Fruit fly (Drosophila melanogaster) whole organism, prepupa: ENCODE data around the gene CG15155.
A peak's percentile ranks its signal among the peaks of the same experiment; 100 is the strongest.

ENCODE experiments used
- CG10631 ChIP-seq: fragments of 200-800 bp; sonication (Bioruptor generic); optimal IDR thresholded peaks from 2 replicates; lab custom pipeline; 2016; ENCODE audit warnings: missing biosample characterization, missing genetic modification characterization
- CG11294 ChIP-seq: fragments of 200-800 bp; sonication (Bioruptor generic); IDR thresholded peaks from 2 replicates; pipeline ENCODE4 v1.3.6; 2022; ENCODE audit warnings: missing biosample characterization, missing genetic modification characterization
- CG11762 ChIP-seq: fragments of 200-800 bp; sonication (Bioruptor generic); optimal IDR thresholded peaks from 3 replicates; lab custom pipeline; 2016; ENCODE audit warnings: missing biosample characterization, missing genetic modification characterization; ENCODE audit not compliant: insufficient read depth
- CG15336 ChIP-seq: fragments of 200-800 bp; sonication (Bioruptor generic); IDR thresholded peaks from 2 replicates; pipeline ENCODE4 v1.3.6; 2022; ENCODE audit warnings: missing biosample characterization, missing genetic modification characterization
- CG1621 ChIP-seq: fragments of 200-800 bp; sonication (Bioruptor generic); optimal IDR thresholded peaks from 3 replicates; lab custom pipeline; 2018; ENCODE audit warnings: missing biosample characterization, mild to moderate bottlenecking, missing genetic modification characterization
- CG16779 ChIP-seq: fragments of 200-800 bp; sonication (Bioruptor generic); optimal IDR thresholded peaks from 3 replicates; lab custom pipeline; 2017; ENCODE audit warnings: missing biosample characterization, mild to moderate bottlenecking, missing genetic modification characterization
- CG3032 ChIP-seq: fragments of 200-800 bp; optimal IDR thresholded peaks from 2 replicates; lab custom pipeline; 2019; ENCODE audit warnings: missing biosample characterization, mild to moderate bottlenecking, missing genetic modification characterization, moderate library complexity
- CG31627 ChIP-seq: fragments of 200-800 bp; sonication (Bioruptor generic); optimal IDR thresholded peaks from 3 replicates; lab custom pipeline; 2016; ENCODE audit warnings: missing biosample characterization, missing genetic modification characterization
- CG32006 ChIP-seq: fragments of 200-800 bp; sonication (Bioruptor generic); optimal IDR thresholded peaks from 3 replicates; lab custom pipeline; 2017; ENCODE audit warnings: missing biosample characterization, mild to moderate bottlenecking, missing genetic modification characterization
- CG3919 ChIP-seq: fragments of 200-800 bp; sonication (Bioruptor generic); optimal IDR thresholded peaks from 3 replicates; lab custom pipeline; 2016; ENCODE audit warnings: missing biosample characterization, missing genetic modification characterization
- CG4318 ChIP-seq: fragments of 200-800 bp; sonication (Bioruptor generic); optimal IDR thresholded peaks from 3 replicates; lab custom pipeline; 2017; ENCODE audit warnings: missing biosample characterization, mild to moderate bottlenecking, missing genetic modification characterization
- CG6163 ChIP-seq: fragments of 200-800 bp; sonication (Bioruptor generic); IDR thresholded peaks from 3 replicates; pipeline ENCODE4 v1.3.6; 2022; ENCODE audit warnings: missing biosample characterization, missing genetic modification characterization
- CG6276 ChIP-seq: fragments of 200-800 bp; sonication (Bioruptor generic); optimal IDR thresholded peaks from 2 replicates; lab custom pipeline; 2017; ENCODE audit warnings: missing biosample characterization, mild to moderate bottlenecking, missing genetic modification characterization
- CG6792 ChIP-seq: fragments of 200-800 bp; sonication (Bioruptor generic); optimal IDR thresholded peaks from 3 replicates; lab custom pipeline; 2016; ENCODE audit warnings: missing biosample characterization, missing genetic modification characterization
- CG6808 ChIP-seq: fragments of 200-800 bp; sonication (Bioruptor generic); optimal IDR thresholded peaks from 3 replicates; lab custom pipeline; 2017; ENCODE audit warnings: missing biosample characterization, missing genetic modification characterization, mild to moderate bottlenecking, moderate library complexity, missing genetic modification reagents
- CG8119 ChIP-seq: fragments of 200-800 bp; sonication (Bioruptor generic); IDR thresholded peaks from 3 replicates; pipeline ENCODE4 v1.3.6; 2022; ENCODE audit warnings: missing biosample characterization, missing genetic modification characterization
- Eip75B ChIP-seq: fragments of 200-800 bp; sonication (Bioruptor generic); optimal IDR thresholded peaks from 3 replicates; lab custom pipeline; 2016; ENCODE audit warnings: missing biosample characterization, missing genetic modification characterization
- Eip78C ChIP-seq: fragments of 200-800 bp; sonication (Bioruptor generic); peaks from one replicate; lab custom pipeline; 2016; ENCODE audit warnings: missing biosample characterization, missing genetic modification characterization
- Ets96B ChIP-seq: fragments of 200-800 bp; optimal IDR thresholded peaks from 2 replicates; lab custom pipeline; 2019; ENCODE audit warnings: missing biosample characterization, mild to moderate bottlenecking, missing genetic modification characterization, moderate library complexity
- Gug ChIP-seq: fragments of 200-800 bp; sonication (Bioruptor generic); IDR thresholded peaks from 2 replicates; pipeline ENCODE4 v1.3.6; 2022; ENCODE audit warnings: missing biosample characterization, missing genetic modification characterization
- Hr38 ChIP-seq: sonication (Bioruptor generic); optimal IDR thresholded peaks from 2 replicates; lab custom pipeline; 2016; ENCODE audit warnings: missing biosample characterization, missing genetic modification characterization
- Hr39 ChIP-seq: fragments of 200-800 bp; sonication (Bioruptor generic); optimal IDR thresholded peaks from 2 replicates; lab custom pipeline; 2016; ENCODE audit warnings: missing biosample characterization, missing genetic modification characterization
- Hr4 ChIP-seq: fragments of 200-800 bp; sonication (Bioruptor generic); optimal IDR thresholded peaks from 3 replicates; lab custom pipeline; 2016; ENCODE audit warnings: missing biosample characterization, missing genetic modification characterization
- Lpt ChIP-seq: fragments of 200-800 bp; sonication (Bioruptor generic); optimal IDR thresholded peaks from 3 replicates; lab custom pipeline; 2016; ENCODE audit warnings: missing biosample characterization, missing genetic modification characterization
- Met ChIP-seq: fragments of 200-800 bp; sonication (Bioruptor generic); optimal IDR thresholded peaks from 3 replicates; lab custom pipeline; 2016; ENCODE audit warnings: missing biosample characterization, missing genetic modification characterization
- Sox102F ChIP-seq: fragments of 200-800 bp; sonication (Bioruptor generic); optimal IDR thresholded peaks from 2 replicates; lab custom pipeline; 2016; ENCODE audit warnings: missing biosample characterization, mild to moderate bottlenecking, missing genetic modification characterization
- Sox14 ChIP-seq: fragments of 200-800 bp; sonication (Bioruptor generic); optimal IDR thresholded peaks from 3 replicates; lab custom pipeline; 2016; ENCODE audit warnings: missing biosample characterization, missing genetic modification characterization
- Sox15 ChIP-seq: fragments of 200-800 bp; sonication (Bioruptor generic); optimal IDR thresholded peaks from 3 replicates; lab custom pipeline; 2016; ENCODE audit warnings: missing biosample characterization, missing genetic modification characterization
- achi ChIP-seq: fragments of 200-800 bp; sonication (Bioruptor generic); optimal IDR thresholded peaks from 3 replicates; lab custom pipeline; 2016; ENCODE audit warnings: missing biosample characterization, missing genetic modification characterization
- cyc ChIP-seq: fragments of 200-800 bp; sonication (Bioruptor generic); optimal IDR thresholded peaks from 3 replicates; lab custom pipeline; 2016; ENCODE audit warnings: missing biosample characterization, missing genetic modification characterization
- dac ChIP-seq: fragments of 200-800 bp; sonication (Bioruptor generic); optimal IDR thresholded peaks from 2 replicates; lab custom pipeline; 2017; ENCODE audit warnings: missing biosample characterization, mild to moderate bottlenecking, missing genetic modification characterization
- dsx ChIP-seq: fragments of 200-800 bp; optimal IDR thresholded peaks from 3 replicates; lab custom pipeline; 2019; ENCODE audit warnings: missing biosample characterization, mild to moderate bottlenecking, missing genetic modification characterization, moderate library complexity; ENCODE audit not compliant: poor library complexity, severe bottlenecking
- fd59A ChIP-seq: fragments of 200-800 bp; sonication (Bioruptor generic); optimal IDR thresholded peaks from 2 replicates; lab custom pipeline; 2017; ENCODE audit warnings: missing biosample characterization, mild to moderate bottlenecking, missing genetic modification characterization, missing genetic modification reagents
- fd85E ChIP-seq: fragments of 200-800 bp; sonication (Bioruptor generic); optimal IDR thresholded peaks from 3 replicates; lab custom pipeline; 2016; ENCODE audit warnings: missing biosample characterization, missing genetic modification characterization
- fkh ChIP-seq: fragments of 200-800 bp; sonication (Bioruptor generic); optimal IDR thresholded peaks from 3 replicates; lab custom pipeline; 2017; ENCODE audit warnings: missing biosample characterization, mild to moderate bottlenecking, missing genetic modification characterization, moderate library complexity
- lz ChIP-seq: fragments of 200-800 bp; sonication (Bioruptor generic); optimal IDR thresholded peaks from 3 replicates; lab custom pipeline; 2016; ENCODE audit warnings: missing biosample characterization, missing genetic modification characterization
- salr ChIP-seq, 2 experiments: fragments of 200-800 bp; sonication (Bioruptor generic); optimal IDR thresholded peaks; 3 replicates each; lab custom pipeline; 2016 to 2018; ENCODE audit warnings: missing biosample characterization in 2 of 2, missing genetic modification characterization in 2 of 2, mild to moderate bottlenecking in 1 of 2
- ss ChIP-seq, 2 experiments: fragments of 200-800 bp; sonication (Bioruptor generic); optimal IDR thresholded peaks; 2 replicates in 1 of 2; 3 replicates in 1 of 2; lab custom pipeline; 2017 to 2018; ENCODE audit warnings: mild to moderate bottlenecking in 2 of 2, missing biosample characterization in 2 of 2, missing genetic modification characterization in 2 of 2, moderate library complexity in 1 of 2
- vri ChIP-seq: fragments of 200-800 bp; sonication (Bioruptor generic); optimal IDR thresholded peaks from 3 replicates; lab custom pipeline; 2016; ENCODE audit warnings: missing biosample characterization, mild to moderate bottlenecking, missing genetic modification characterization

CG15155 gene

dm6 chr2L:18151134-18151825, 3.4 kb upstream of the CG15155 start (continued):
- TF ChIP-seq CG11294, result peak; percentile 73
- TF ChIP-seq CG6808, result peak; percentile 39
- peak; percentile 49 for TF ChIP-seq CG4318 (GFP tag; lab: Kevin White, UChicago)
- peak; percentile 84 for TF ChIP-seq CG31627
- peak; percentile 39 for TF ChIP-seq Hr4 (GFP tag; lab: Kevin White, UChicago)
- peak; percentile 81 for TF ChIP-seq CG32006
- TF ChIP-seq CG11762 (GFP tag; lab: Kevin White, UChicago), result peak; percentile 23
- peak; percentile 70 for TF ChIP-seq cyc (GFP tag; lab: Kevin White, UChicago)
- peak; percentile 28 for TF ChIP-seq Sox15 (GFP tag; lab: Kevin White, UChicago)
- peak; percentile 30; the same call in 1 of the 2 replicates for TF ChIP-seq Gug (GFP tag; lab: Robert Waterston, UW)
- peak; percentile 70 for TF ChIP-seq Met (GFP tag; lab: Kevin White, UChicago)
- peak; percentile 47 for TF ChIP-seq CG1621 (tag; lab: Kevin White, UChicago)
- TF ChIP-seq ss (GFP tag; optimal IDR thresholded peaks at IDR 0.05; lab: Kevin White, UChicago), result peak; percentile 4 to 48
- peak; percentile 48; the same call in 1 of the 2 replicates for TF ChIP-seq CG15336 (GFP tag; lab: Robert Waterston, UW)
- TF ChIP-seq CG16779, result no peak
- peak; percentile 44 for TF ChIP-seq CG6792
- peak; percentile 46; the same call in 1 of the 3 replicates for TF ChIP-seq CG8119 (GFP tag; lab: Robert Waterston, UW)
- TF ChIP-seq CG6163 (GFP tag; lab: Robert Waterston, UW), result peak; percentile 79
- no peak for TF ChIP-seq CG6276 (GFP tag; lab: Kevin White, UChicago)
- TF ChIP-seq Ets96B, result peak; percentile 3
- peak; percentile 37 for TF ChIP-seq dac (GFP tag; lab: Kevin White, UChicago)
- no peak for TF ChIP-seq fkh (GFP tag; lab: Kevin White, UChicago)
- peak; percentile 77 for TF ChIP-seq lz (GFP tag; lab: Kevin White, UChicago)
- peak; percentile 63 for TF ChIP-seq Eip75B
- TF ChIP-seq salr (GFP tag; optimal IDR thresholded peaks at IDR 0.05; lab: Kevin White, UChicago), result peak; percentile 26 to 52
- peak; percentile 30 for TF ChIP-seq CG3032
- TF ChIP-seq Lpt (GFP tag; lab: Kevin White, UChicago), result no peak
- TF ChIP-seq fd59A (GFP tag; lab: Kevin White, UChicago), result peak; percentile 51
- peak; percentile 84 for TF ChIP-seq Hr39 (GFP tag; lab: Kevin White, UChicago)
- TF ChIP-seq achi (GFP tag; lab: Kevin White, UChicago), result peak; percentile 22
- TF ChIP-seq, all 60 proteins: peak for 44

- TF ChIP-seq CG6808 (no peak), fkh (GFP tag; lab: Kevin White, UChicago) (peak; percentile 80), Eip78C (peak; percentile 12), salr (GFP tag; optimal IDR thresholded peaks at IDR 0.05; lab: Kevin White, UChicago) (no peak)
- TF ChIP-seq, all 60 proteins: peak for 2
Observed at dm6 chr2L:18151826-18152138, 2.9 kb upstream of the CG15155 start.

- TF ChIP-seq CG15336 (GFP tag; lab: Robert Waterston, UW), result peak; percentile 28; the same call in 1 of the 2 replicates
- TF ChIP-seq dsx (GFP tag; lab: Kevin White, UChicago), result peak; percentile 32
- TF ChIP-seq Sox14 (GFP tag; lab: Kevin White, UChicago), result peak; percentile 28
- peak; percentile 51 for TF ChIP-seq vri (GFP tag; lab: Kevin White, UChicago)
- peak in 1 of 2 experiments; percentile 30 for TF ChIP-seq salr (GFP tag; optimal IDR thresholded peaks at IDR 0.05; lab: Kevin White, UChicago)
- TF ChIP-seq CG6163 (GFP tag; lab: Robert Waterston, UW), result no peak
- TF ChIP-seq CG6808, result peak; percentile 43
- peak; percentile 56 for TF ChIP-seq CG3919 (GFP tag; lab: Kevin White, UChicago)
- no peak for TF ChIP-seq Lpt (GFP tag; lab: Kevin White, UChicago)
- TF ChIP-seq CG1621 (tag; lab: Kevin White, UChicago), result peak; percentile 100
- no peak for TF ChIP-seq CG10631 (GFP tag; lab: Kevin White, UChicago)
- TF ChIP-seq Eip75B, result peak; percentile 72
- TF ChIP-seq fd85E (GFP tag; lab: Kevin White, UChicago), result no peak
- no peak for TF ChIP-seq Hr38 (GFP tag; lab: Kevin White, UChicago)
- TF ChIP-seq CG11294, result peak; percentile 23; the same call in 1 of the 2 replicates
- no peak for TF ChIP-seq Sox102F (GFP tag; lab: Kevin White, UChicago)
Observed at dm6 chr2L:18152172-18152639, 2.4 kb upstream of the CG15155 start, which contains the start of gene Socs36E. Socs36E (minus strand) TSS chr2L:18152417.
